Worm (Caenorhabditis elegans): ENCODE measurements around the gene pes-23.

pes-23 gene

ce11 chrX:6863032-6863431, 38.1 kb upstream of the pes-23 start, which contains the start of gene nep-4 (continued):
- TF ChIP-seq ceh-40 (GFP tag; IDR thresholded peaks at IDR 0.05) (no peak), nhr-80 (tag; optimal IDR thresholded peaks at IDR 0.05) (no peak), F55B11.4 (tag; optimal IDR thresholded peaks at IDR 0.05; ENCODE audit: borderline replicate concordance, insufficient read depth) (no peak), ztf-6 (GFP tag; IDR thresholded peaks at IDR 0.05) (no peak), lin-54 (GFP tag; optimal IDR thresholded peaks at IDR 0.05) (no peak)

ce11 chrX:6865839-6866238, 35.3 kb upstream of the pes-23 start, which contains the start of gene odr-10:
TSS of gene odr-10 (minus strand) at chrX:6865939.
- TF ChIP-seq him-1 (tag; optimal IDR thresholded peaks at IDR 0.05), result no peak
- no peak for TF ChIP-seq nhr-90 (tag; optimal IDR thresholded peaks at IDR 0.05)
- TF ChIP-seq F23B12.7 (tag; optimal IDR thresholded peaks at IDR 0.05; ENCODE audit: insufficient read depth), result no peak

ce11 chrX:6866900-6867299, 34.3 kb upstream of the pes-23 start:
- TF ChIP-seq nhr-90 (tag; optimal IDR thresholded peaks at IDR 0.05), result no peak
- no peak for TF ChIP-seq tlf-1 (GFP tag; optimal IDR thresholded peaks at IDR 0.05)
- peak; percentile 60; the same call in 1 of the 2 replicates for TF ChIP-seq lin-26 (GFP tag; IDR thresholded peaks at IDR 0.05)
- TF ChIP-seq nfya-2 (GFP tag; IDR thresholded peaks at IDR 0.05), result no peak
- TF ChIP-seq hmg-1.2 (GFP tag; IDR thresholded peaks at IDR 0.05), result peak; percentile 98
- no peak for TF ChIP-seq hmg-20 (GFP tag; IDR thresholded peaks at IDR 0.05)
- no peak for TF ChIP-seq F33H1.4 (GFP tag; IDR thresholded peaks at IDR 0.05)
- TF ChIP-seq die-1 (tag; optimal IDR thresholded peaks at IDR 0.05), result peak; percentile 17
- TF ChIP-seq egrh-3 (GFP tag; IDR thresholded peaks at IDR 0.05), result no peak
- peak; percentile 48 for TF ChIP-seq rpc-1 (optimal IDR thresholded peaks at IDR 0.05)
- peak; percentile 54 for TF ChIP-seq rpc-1 (tag; optimal IDR thresholded peaks at IDR 0.05)
- peak; percentile 60 for TF ChIP-seq B0261.1 (tag; optimal IDR thresholded peaks at IDR 0.05)
- peak; percentile 82 for TF ChIP-seq tbp1 (GFP tag; optimal IDR thresholded peaks at IDR 0.05)

- peak; percentile 84 for TF ChIP-seq T07F8.4 (tag; optimal IDR thresholded peaks at IDR 0.05)
- peak; percentile 44 for TF ChIP-seq athp-1 (tag; optimal IDR thresholded peaks at IDR 0.05)
- 0 out of 2 replicates have a peak, but pooled peaks have one; percentile 31 for TF ChIP-seq F39B2.1 (GFP tag; IDR thresholded peaks at IDR 0.05)
- TF ChIP-seq ztf-18 (tag; optimal IDR thresholded peaks at IDR 0.05), result peak; percentile 76
- 0 out of 2 replicates have a peak, but pooled peaks have one; percentile 66 for TF ChIP-seq bed-1 (GFP tag; IDR thresholded peaks at IDR 0.05)
- TF ChIP-seq pha-4 (tag; optimal IDR thresholded peaks at IDR 0.05), result no peak
- TF ChIP-seq mcd-1 (GFP tag; IDR thresholded peaks at IDR 0.05), result no peak; the same call in 1 of the 2 replicates
- TF ChIP-seq let-607 (tag; optimal IDR thresholded peaks at IDR 0.05), result peak; percentile 61 to 62
- TF ChIP-seq chd-7 (tag; optimal IDR thresholded peaks at IDR 0.05), result peak; percentile 84
- no peak for TF ChIP-seq akir-1 (GFP tag; optimal IDR thresholded peaks at IDR 0.05)
- peak; percentile 64 for TF ChIP-seq nhr-27 (tag; optimal IDR thresholded peaks at IDR 0.05)
- TF ChIP-seq rec-8 (tag; optimal IDR thresholded peaks at IDR 0.05), result peak; percentile 88 to 95
- TF ChIP-seq lin-40 (tag; optimal IDR thresholded peaks at IDR 0.05), result peak; percentile 57
- TF ChIP-seq snpc-1.3 (tag; optimal IDR thresholded peaks at IDR 0.05; ENCODE audit: insufficient read depth), result peak; percentile 86
- peak; percentile 65 for TF ChIP-seq ZK185.1 (tag; optimal IDR thresholded peaks at IDR 0.05; ENCODE audit: poor library complexity, severe bottlenecking)
- peak; percentile 96 for TF ChIP-seq lin-26 (GFP tag; IDR thresholded peaks at IDR 0.05)
- peak; percentile 91 for TF ChIP-seq mes-4 (tag; optimal IDR thresholded peaks at IDR 0.05)
- peak; percentile 86 for TF ChIP-seq ztf-25 (GFP tag; IDR thresholded peaks at IDR 0.05)
- TF ChIP-seq pbrm-1 (GFP tag; IDR thresholded peaks at IDR 0.05), result peak; percentile 83
- TF ChIP-seq unc-130 (GFP tag; optimal IDR thresholded peaks at IDR 0.05), result peak; percentile 6
- peak; percentile 82 for TF ChIP-seq hrde-1 (tag; optimal IDR thresholded peaks at IDR 0.05; ENCODE audit: borderline replicate concordance)
- TF ChIP-seq ceh-91 (GFP tag; IDR thresholded peaks at IDR 0.05), result no peak
- TF ChIP-seq lin-54 (GFP tag; optimal IDR thresholded peaks at IDR 0.05), result peak; percentile 64
- TF ChIP-seq attf-3 (GFP tag; conservative IDR thresholded peaks at IDR 0.05), result no peak
- no peak for TF ChIP-seq tbx-9 (tag; optimal IDR thresholded peaks at IDR 0.05; ENCODE audit: borderline replicate concordance)
- TF ChIP-seq ztf-6 (GFP tag; IDR thresholded peaks at IDR 0.05), result no peak
- TF ChIP-seq F55B11.4 (tag; optimal IDR thresholded peaks at IDR 0.05; ENCODE audit: borderline replicate concordance, insufficient read depth), result peak; percentile 30
These were observed 33.5 kb upstream of the pes-23 start for ce11 chrX:6867707-6868106.
